Worm (Caenorhabditis elegans) whole organism, early embryonic: ENCODE results near the gene F07H5.7.

ENCODE experiments used
- aly-1 ChIP-seq: sonication (generic microtip); optimal IDR thresholded peaks from 2 replicates; lab custom pipeline; 2016; ENCODE audit warnings: missing genetic modification characterization, missing compliant biosample characterization
- flt-1 ChIP-seq: fragments of 200-800 bp; sonication (Bioruptor generic); IDR thresholded peaks from 2 replicates; pipeline ENCODE4 v1.3.6; 2022; ENCODE audit warnings: missing genetic modification characterization, missing compliant biosample characterization
- hmbx-1 ChIP-seq: sonication (generic microtip); optimal IDR thresholded peaks from 2 replicates; lab custom pipeline; 2016; ENCODE audit warnings: mild to moderate bottlenecking, missing genetic modification characterization, missing compliant biosample characterization
- hmg-4 ChIP-seq: fragments of 200-800 bp; sonication (Bioruptor generic); optimal IDR thresholded peaks from 2 replicates; lab custom pipeline; 2018; ENCODE audit warnings: mild to moderate bottlenecking, missing genetic modification characterization, missing compliant biosample characterization
- hnd-1 ChIP-seq: sonication (generic microtip); optimal IDR thresholded peaks from 2 replicates; lab custom pipeline; 2016; ENCODE audit warnings: missing genetic modification characterization, missing compliant biosample characterization
- scrt-1 ChIP-seq: fragments of 200-800 bp; sonication (Bioruptor generic); IDR thresholded peaks from 2 replicates; pipeline ENCODE4 v1.3.6; 2022; ENCODE audit warnings: missing genetic modification characterization, missing compliant biosample characterization
- tbx-37 ChIP-seq: fragments of 200-800 bp; sonication (Bioruptor generic); conservative IDR thresholded peaks from 2 replicates; pipeline ENCODE4 v1.3.6; 2022; ENCODE audit warnings: missing genetic modification reagents, missing genetic modification characterization, missing compliant biosample characterization

- TF ChIP-seq flt-1 (GFP tag; lab: Robert Waterston, UW) (no peak), tbx-37 (GFP tag; lab: Robert Waterston, UW) (no peak), aly-1 (no peak), hnd-1 (no peak), scrt-1 (no peak), hmg-4 (GFP tag; lab: Kevin White, UChicago) (no peak), hmbx-1 (tag; lab: Kevin White, UChicago) (no peak)
Measured at ce11 chrII:8800830-8801229, 6.9 kb upstream of the F07H5.7 start, which contains the start of gene appg-2.
